Worm (Caenorhabditis elegans) whole organism, L4/young adult: ENCODE data around the gene F40H3.1.

Experiments used
- W03F9.2 ChIP-seq: fragments of 150-350 bp; optimal IDR thresholded peaks from 2 replicates; lab custom pipeline; 2014; ENCODE audit warnings: missing biosample characterization, missing genetic modification characterization
- him-1 ChIP-seq: sonication (generic microtip); optimal IDR thresholded peaks from 2 replicates; lab custom pipeline; 2016; ENCODE audit warnings: missing genotype, missing genetic modification reagents, missing genetic modification characterization, missing compliant biosample characterization

ce11 chrII:6149434-6149833 is 30.2 kb upstream of the F40H3.1 start:
- no peak for TF ChIP-seq him-1
- TF ChIP-seq W03F9.2 (tag; lab: Kevin White, UChicago) = no peak
